Fruit fly (Drosophila melanogaster): Measurements from ENCODE around the gene mRpS6.
A peak's percentile ranks its signal among the peaks of the same experiment; 100 is the strongest.

The mRpS6 gene

dm6 chr3L:4397137-4397536 lies 32.8 kb downstream of the mRpS6 start:
- TF ChIP-seq vvl (GFP tag; IDR thresholded peaks at IDR 0.05) (no peak), CG31365 (tag; optimal IDR thresholded peaks at IDR 0.05) (no peak), seq (GFP tag; IDR thresholded peaks at IDR 0.05) (no peak), Lpt (GFP tag; optimal IDR thresholded peaks at IDR 0.05) (no peak), cato (GFP tag; optimal IDR thresholded peaks at IDR 0.05; ENCODE audit: borderline replicate concordance) (no peak), CG34224 (GFP tag; IDR thresholded peaks at IDR 0.05; ENCODE audit: partially characterized antibody) (no peak), CHES-1-like (GFP tag; optimal IDR thresholded peaks at IDR 0.05) (no peak), CG11695 (GFP tag; IDR thresholded peaks at IDR 0.05) (no peak), CG3281 (GFP tag; optimal IDR thresholded peaks at IDR 0.05) (no peak), Poxn (GFP tag; IDR thresholded peaks at IDR 0.05) (no peak), row (GFP tag; IDR thresholded peaks at IDR 0.05) (no peak), CG6654 (GFP tag; optimal IDR thresholded peaks at IDR 0.05) (no peak), HHEX (GFP tag; optimal IDR thresholded peaks at IDR 0.05) (no peak), CG8765 (GFP tag; IDR thresholded peaks at IDR 0.05) (no peak), CG30431 (GFP tag; optimal IDR thresholded peaks at IDR 0.05) (no peak), CG10543 (GFP tag; optimal IDR thresholded peaks at IDR 0.05) (no peak)

dm6 chr3L:4397874-4398273 lies 33.5 kb downstream of the mRpS6 start:
- TF ChIP-seq bsh (GFP tag; optimal IDR thresholded peaks at IDR 0.05): peak; percentile 12 to 24
- TF ChIP-seq CG16779 (GFP tag; IDR thresholded peaks at IDR 0.05): no peak

- TF ChIP-seq CG10366 (GFP tag; IDR thresholded peaks at IDR 0.05): peak; percentile 34; the same call in 1 of the 2 replicates
- TF ChIP-seq CG12391 (tag; optimal IDR thresholded peaks at IDR 0.05): peak; percentile 24
- TF ChIP-seq CG10959 (GFP tag; IDR thresholded peaks at IDR 0.05): no peak
- TF ChIP-seq Eip74EF (GFP tag; optimal IDR thresholded peaks at IDR 0.05): peak in 1 of 2 experiments; percentile 34
- peak; percentile 6 for TF ChIP-seq CG8924 (tag; optimal IDR thresholded peaks at IDR 0.05)
- peak; percentile 41 for TF ChIP-seq CG1603 (tag; optimal IDR thresholded peaks at IDR 0.05)
- peak; percentile 46 for TF ChIP-seq CG2712 (tag; optimal IDR thresholded peaks at IDR 0.05)
- TF ChIP-seq CG6791 (GFP tag; IDR thresholded peaks at IDR 0.05; ENCODE audit: partially characterized antibody): no peak
- no peak for TF ChIP-seq Mad (GFP tag; optimal IDR thresholded peaks at IDR 0.05)
- no peak for TF ChIP-seq CG3847 (GFP tag; IDR thresholded peaks at IDR 0.05)
- TF ChIP-seq Lhr (GFP tag; optimal IDR thresholded peaks at IDR 0.05): peak; percentile 3
- TF ChIP-seq H2.0 (GFP tag; IDR thresholded peaks at IDR 0.05): 0 out of 2 replicates have a peak, but pooled peaks have one; percentile 6
- TF ChIP-seq Usf (GFP tag; optimal IDR thresholded peaks at IDR 0.05): no peak
- peak; percentile 39 for TF ChIP-seq CG1529 (GFP tag; optimal IDR thresholded peaks at IDR 0.05)
- TF ChIP-seq CG18262 (tag; optimal IDR thresholded peaks at IDR 0.05): peak; percentile 48
- TF ChIP-seq CG15601 (tag; optimal IDR thresholded peaks at IDR 0.05): peak; percentile 30
- no peak for TF ChIP-seq D (optimal IDR thresholded peaks at IDR 0.05)
- peak; percentile 28 for TF ChIP-seq D (GFP tag; optimal IDR thresholded peaks at IDR 0.05)
- no peak for TF ChIP-seq CG34422 (GFP tag; IDR thresholded peaks at IDR 0.05)
- TF ChIP-seq en (GFP tag; optimal IDR thresholded peaks at IDR 0.05): no peak
- peak; percentile 6 for TF ChIP-seq CG11504 (tag; optimal IDR thresholded peaks at IDR 0.05)
- peak; percentile 40; the same call in 1 of the 2 replicates for TF ChIP-seq CG17328 (GFP tag; IDR thresholded peaks at IDR 0.05)
- TF ChIP-seq bsh (GFP tag; optimal IDR thresholded peaks at IDR 0.05): peak in 1 of 2 experiments; percentile 72
- TF ChIP-seq fd96Cb (tag; optimal IDR thresholded peaks at IDR 0.05): peak; percentile 31
- 0 out of 3 replicates have a peak, but pooled peaks have one; percentile 36 for TF ChIP-seq ci (GFP tag; IDR thresholded peaks at IDR 0.05)
- no peak for TF ChIP-seq PHDP (tag; optimal IDR thresholded peaks at IDR 0.05)
- peak; percentile 4 for TF ChIP-seq grau (tag; optimal IDR thresholded peaks at IDR 0.05)
- TF ChIP-seq cas (GFP tag; IDR thresholded peaks at IDR 0.05): no peak
- TF ChIP-seq sens (GFP tag): peak; percentile 87
- peak; percentile 34 for TF ChIP-seq phol (tag; optimal IDR thresholded peaks at IDR 0.05)
- TF ChIP-seq CG33557 (GFP tag; optimal IDR thresholded peaks at IDR 0.05): no peak
- TF ChIP-seq ara (GFP tag; IDR thresholded peaks at IDR 0.05): peak; percentile 28; the same call in 1 of the 2 replicates
Measured at dm6 chr3L:4399905-4400304, 35.6 kb downstream of the mRpS6 start.
